Worm (Caenorhabditis elegans): ENCODE measurements around the gene nduv-2.
A peak's percentile ranks its signal among the peaks of the same experiment; 100 is the strongest.

The nduv-2 gene

DNA sequence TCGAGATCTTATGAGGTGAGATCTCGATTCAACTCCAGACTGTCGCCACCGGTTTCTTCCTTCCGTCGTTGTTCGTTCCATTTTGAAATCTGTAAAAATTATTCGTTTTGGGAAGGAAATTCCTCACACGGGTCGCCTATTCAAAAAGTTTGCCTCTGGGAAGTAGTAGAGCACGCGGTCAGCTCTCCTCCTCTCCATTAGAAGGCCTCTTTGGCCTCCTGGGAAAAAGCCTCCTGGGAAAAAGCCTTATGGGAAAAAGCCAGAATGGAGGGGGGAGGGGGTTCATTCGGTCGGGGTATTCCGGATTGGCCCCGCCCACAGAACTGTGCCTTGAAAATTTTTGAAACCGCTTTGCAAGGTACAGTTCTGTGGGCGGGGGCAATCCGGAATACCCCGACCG lies 22.2 kb upstream of the nduv-2 start:
- TF ChIP-seq aptf-3 (GFP tag; IDR thresholded peaks at IDR 0.05) (peak; percentile 99), aptf-2 (GFP tag; conservative IDR thresholded peaks at IDR 0.05) (peak; percentile 99), rcor-1 (GFP tag; IDR thresholded peaks at IDR 0.05) (peak; percentile 24; the same call in 1 of the 2 replicates), madf-8 (GFP tag; conservative IDR thresholded peaks at IDR 0.05) (0 out of 2 replicates have a peak, but pooled peaks have one; percentile 6), hlh-12 (tag; optimal IDR thresholded peaks at IDR 0.05) (no peak), lin-26 (GFP tag; IDR thresholded peaks at IDR 0.05) (0 out of 2 replicates have a peak, but pooled peaks have one; percentile 27), Y79H2A.3 (GFP tag; conservative IDR thresholded peaks at IDR 0.05) (0 out of 2 replicates have a peak, but pooled peaks have one; percentile 35), Y95B8A.8 (GFP tag; IDR thresholded peaks at IDR 0.05) (no peak), nhr-179 (tag; optimal IDR thresholded peaks at IDR 0.05) (no peak)

DNA sequence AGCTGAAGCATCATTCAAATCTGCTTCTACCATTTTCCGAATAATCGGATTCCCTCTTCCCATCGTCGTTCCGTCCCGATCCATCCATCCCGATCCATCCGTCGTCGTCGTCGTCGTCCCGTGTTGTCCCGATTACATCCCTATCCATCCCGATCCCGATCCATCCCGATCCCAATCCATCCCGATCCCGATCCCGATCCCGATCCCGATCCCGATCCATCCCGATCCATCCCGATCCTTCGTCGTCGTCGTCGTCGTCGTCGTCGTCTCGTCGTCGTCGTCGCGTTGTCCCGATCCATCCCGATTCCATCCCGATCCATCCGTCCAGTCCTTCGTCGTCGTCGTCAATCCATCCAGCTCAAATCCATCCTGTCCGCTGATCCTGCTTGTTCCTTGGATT lies 21.8 kb upstream of the nduv-2 start:
- no peak for TF ChIP-seq chd-7 (tag; optimal IDR thresholded peaks at IDR 0.05)
- peak; percentile 71 for TF ChIP-seq zfh-2 (GFP tag; conservative IDR thresholded peaks at IDR 0.05)
- no peak for TF ChIP-seq mel-28 (tag; optimal IDR thresholded peaks at IDR 0.05; ENCODE audit: borderline replicate concordance)
- TF ChIP-seq ceh-91 (GFP tag; IDR thresholded peaks at IDR 0.05) = no peak
- no peak for TF ChIP-seq hsf-1 (GFP tag; IDR thresholded peaks at IDR 0.05)
- TF ChIP-seq attf-5 (GFP tag; optimal IDR thresholded peaks at IDR 0.05) = no peak
- no peak for TF ChIP-seq egl-44 (GFP tag; IDR thresholded peaks at IDR 0.05)
- 0 out of 2 replicates have a peak, but pooled peaks have one; percentile 28 for TF ChIP-seq sea-2 (GFP tag; IDR thresholded peaks at IDR 0.05)
- TF ChIP-seq mcd-1 (GFP tag; IDR thresholded peaks at IDR 0.05) = 0 out of 2 replicates have a peak, but pooled peaks have one; percentile 9
- no peak for TF ChIP-seq die-1 (tag; optimal IDR thresholded peaks at IDR 0.05)
- TF ChIP-seq hmg-1.2 (GFP tag; IDR thresholded peaks at IDR 0.05) = no peak
- no peak for TF ChIP-seq fkh-3 (tag; optimal IDR thresholded peaks at IDR 0.05)
- no peak for TF ChIP-seq aptf-2 (GFP tag; conservative IDR thresholded peaks at IDR 0.05)
- no peak for TF ChIP-seq lir-1 (GFP tag; conservative IDR thresholded peaks at IDR 0.05)
- no peak for TF ChIP-seq rec-8 (tag; optimal IDR thresholded peaks at IDR 0.05)
- no peak for TF ChIP-seq nhr-27 (tag; optimal IDR thresholded peaks at IDR 0.05)
- no peak for TF ChIP-seq nfya-1 (tag; optimal IDR thresholded peaks at IDR 0.05; ENCODE audit: borderline replicate concordance, insufficient read depth)
- no peak for TF ChIP-seq sdz-38 (tag; optimal IDR thresholded peaks at IDR 0.05)
- no peak for TF ChIP-seq dpl-1 (GFP tag; optimal IDR thresholded peaks at IDR 0.05)
- no peak for TF ChIP-seq F23B12.7 (tag; optimal IDR thresholded peaks at IDR 0.05; ENCODE audit: insufficient read depth)
- TF ChIP-seq F55B11.4 (tag; optimal IDR thresholded peaks at IDR 0.05; ENCODE audit: borderline replicate concordance, insufficient read depth) = no peak
- no peak for TF ChIP-seq attf-3 (GFP tag; conservative IDR thresholded peaks at IDR 0.05)

DNA sequence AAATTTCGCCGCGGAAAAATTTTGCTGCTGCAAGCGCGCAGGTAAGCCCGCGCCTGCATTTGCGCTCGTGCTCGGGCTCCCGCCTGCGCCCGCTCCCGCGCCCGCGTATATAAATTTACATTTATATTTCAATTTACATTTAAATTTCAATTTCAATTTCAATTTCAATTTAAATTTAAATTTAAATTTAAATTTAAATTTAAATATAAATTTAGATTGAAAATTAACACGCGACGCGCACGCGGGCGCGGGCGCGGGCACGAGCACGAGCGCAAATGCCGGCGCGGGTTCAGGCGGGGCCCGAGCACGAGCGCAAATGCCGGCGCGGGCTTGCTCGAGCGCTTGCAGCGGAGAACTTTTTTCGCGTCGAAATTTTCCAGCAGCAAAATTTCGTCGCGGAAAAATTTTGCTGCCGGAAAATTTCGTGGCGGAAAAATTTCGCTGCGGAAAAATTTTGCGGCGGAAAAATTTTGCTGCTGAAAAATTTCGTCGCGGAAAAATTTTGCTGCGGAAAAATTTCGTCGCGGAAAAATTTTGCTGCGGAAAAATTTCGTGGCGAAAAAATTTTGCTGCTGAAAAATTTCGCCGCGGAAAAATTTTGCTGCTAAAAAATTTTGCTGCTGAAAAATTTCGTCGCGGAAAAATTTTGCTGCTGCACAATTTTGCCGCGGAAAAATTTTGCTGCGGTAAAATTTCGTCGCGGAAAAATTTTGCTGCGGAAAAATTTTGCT lies 20.6 kb upstream of the nduv-2 start:
- no peak for TF ChIP-seq hmg-1.2 (GFP tag; IDR thresholded peaks at IDR 0.05)
- no peak for TF ChIP-seq K12H6.12 (tag; optimal IDR thresholded peaks at IDR 0.05)
- TF ChIP-seq lin-35 (GFP tag; optimal IDR thresholded peaks at IDR 0.05) = no peak
- no peak for TF ChIP-seq repo-1 (tag; optimal IDR thresholded peaks at IDR 0.05)
- 0 out of 2 replicates have a peak, but pooled peaks have one; percentile 36 for TF ChIP-seq nfyb-1 (GFP tag; IDR thresholded peaks at IDR 0.05)
- TF ChIP-seq sdz-38 (tag; optimal IDR thresholded peaks at IDR 0.05) = no peak
- TF ChIP-seq madf-10 (tag; optimal IDR thresholded peaks at IDR 0.05) = no peak
- peak; percentile 20; the same call in 1 of the 2 replicates for TF ChIP-seq lag-1 (GFP tag; IDR thresholded peaks at IDR 0.05)
- no peak for TF ChIP-seq let-607 (tag; optimal IDR thresholded peaks at IDR 0.05)
- no peak for TF ChIP-seq mxl-1 (tag; optimal IDR thresholded peaks at IDR 0.05)
- no peak for TF ChIP-seq F23B12.7 (tag; optimal IDR thresholded peaks at IDR 0.05; ENCODE audit: insufficient read depth)
- 0 out of 2 replicates have a peak, but pooled peaks have one; percentile 22 for TF ChIP-seq aptf-2 (GFP tag; conservative IDR thresholded peaks at IDR 0.05)
- peak; percentile 81 for TF ChIP-seq madf-3 (GFP tag; IDR thresholded peaks at IDR 0.05)
- TF ChIP-seq nhr-90 (tag; optimal IDR thresholded peaks at IDR 0.05) = no peak
- TF ChIP-seq ccch-3 (GFP tag; optimal IDR thresholded peaks at IDR 0.05) = no peak
- no peak for TF ChIP-seq mel-28 (tag; optimal IDR thresholded peaks at IDR 0.05; ENCODE audit: borderline replicate concordance)
- peak; percentile 38; the same call in 1 of the 2 replicates for TF ChIP-seq C06A6.2 (GFP tag; conservative IDR thresholded peaks at IDR 0.05)
- TF ChIP-seq ets-4 (GFP tag; optimal IDR thresholded peaks at IDR 0.05) = no peak
- TF ChIP-seq mcd-1 (GFP tag; IDR thresholded peaks at IDR 0.05) = peak; percentile 90
- no peak for TF ChIP-seq somi-1 (GFP tag; optimal IDR thresholded peaks at IDR 0.05)

All from whole organism, young adult.